Fruit fly (Drosophila melanogaster) whole organism, adult: Measurements from ENCODE around the gene Pcyt2.

Experiments used
- CG11617 ChIP-seq: fragments of 200-800 bp; sonication (Bioruptor generic); optimal IDR thresholded peaks from 2 replicates; lab custom pipeline; 2017; ENCODE audit warnings: mild to moderate bottlenecking, missing biosample characterization, missing genetic modification reagents, missing genetic modification characterization
- CG12768 ChIP-seq: fragments of 200-800 bp; sonication (Bioruptor generic); optimal IDR thresholded peaks from 2 replicates; lab custom pipeline; 2017; ENCODE audit warnings: missing biosample characterization, missing genetic modification characterization, mild to moderate bottlenecking, moderate library complexity, missing genetic modification reagents
- CG14711 ChIP-seq: fragments of 200-800 bp; sonication (Bioruptor generic); optimal IDR thresholded peaks from 2 replicates; lab custom pipeline; 2018; ENCODE audit warnings: missing biosample characterization, mild to moderate bottlenecking, missing genetic modification characterization, moderate library complexity
- CG1620 ChIP-seq: fragments of 200-800 bp; sonication (Bioruptor generic); optimal IDR thresholded peaks from 2 replicates; lab custom pipeline; 2016; ENCODE audit warnings: missing biosample characterization, missing genetic modification characterization
- CG33017 ChIP-seq: fragments of 200-800 bp; sonication (Bioruptor generic); optimal IDR thresholded peaks from 2 replicates; lab custom pipeline; 2018; ENCODE audit warnings: missing biosample characterization, mild to moderate bottlenecking, missing genetic modification characterization, moderate library complexity
- CG5204 ChIP-seq: fragments of 200-800 bp; sonication (Bioruptor generic); optimal IDR thresholded peaks from 2 replicates; lab custom pipeline; 2016; ENCODE audit warnings: missing biosample characterization, missing genetic modification characterization
- CG7045 ChIP-seq: fragments of 200-800 bp; sonication (Bioruptor generic); optimal IDR thresholded peaks from 2 replicates; lab custom pipeline; 2017; ENCODE audit warnings: missing biosample characterization, mild to moderate bottlenecking, missing genetic modification characterization
- CG7101 ChIP-seq: fragments of 200-800 bp; sonication (Bioruptor generic); optimal IDR thresholded peaks from 2 replicates; lab custom pipeline; 2018; ENCODE audit warnings: missing biosample characterization, mild to moderate bottlenecking, missing genetic modification characterization, moderate library complexity
- Clk ChIP-seq: fragments of 200-800 bp; sonication (Bioruptor generic); optimal IDR thresholded peaks from 2 replicates; lab custom pipeline; 2017; ENCODE audit warnings: missing biosample characterization, missing genetic modification characterization
- Crg-1 ChIP-seq: fragments of 200-800 bp; sonication (Bioruptor generic); optimal IDR thresholded peaks from 2 replicates; lab custom pipeline; 2016; ENCODE audit warnings: missing biosample characterization, missing genetic modification characterization
- Hr96 ChIP-seq: fragments of 200-800 bp; sonication (Bioruptor generic); optimal IDR thresholded peaks from 2 replicates; lab custom pipeline; 2016; ENCODE audit warnings: missing biosample characterization, missing genetic modification characterization
- Mnt ChIP-seq: fragments of 200-800 bp; sonication (Bioruptor generic); optimal IDR thresholded peaks from 2 replicates; lab custom pipeline; 2016; ENCODE audit warnings: missing biosample characterization, mild to moderate bottlenecking, missing genetic modification characterization
- bab1 ChIP-seq: fragments of 200-800 bp; sonication (Bioruptor generic); optimal IDR thresholded peaks from 3 replicates; lab custom pipeline; 2019; ENCODE audit warnings: missing biosample characterization, mild to moderate bottlenecking, missing genetic modification characterization, moderate library complexity
- cic ChIP-seq: fragments of 200-800 bp; sonication (Bioruptor generic); optimal IDR thresholded peaks from 2 replicates; lab custom pipeline; 2017; ENCODE audit warnings: missing biosample characterization, mild to moderate bottlenecking, missing genetic modification characterization, moderate library complexity
- cnc ChIP-seq, 2 experiments: fragments of >200 bp; optimal IDR thresholded peaks; 2 replicates each; lab custom pipeline; 2017
- kay ChIP-seq: fragments of 200-800 bp; sonication (Bioruptor generic); peaks from one replicate; lab custom pipeline; 2016; ENCODE audit warnings: missing biosample characterization, missing genetic modification characterization, borderline replicate concordance
- ovo ChIP-seq: fragments of 200-800 bp; sonication (Bioruptor generic); optimal IDR thresholded peaks from 2 replicates; lab custom pipeline; 2016; ENCODE audit warnings: missing biosample characterization, missing genetic modification characterization
- pad ChIP-seq: fragments of 200-800 bp; sonication (Bioruptor generic); optimal IDR thresholded peaks from 3 replicates; lab custom pipeline; 2017; ENCODE audit warnings: missing biosample characterization, missing genetic modification characterization, mild to moderate bottlenecking, moderate library complexity, missing genetic modification reagents
- tj ChIP-seq: fragments of 200-800 bp; sonication (Bioruptor generic); optimal IDR thresholded peaks from 3 replicates; lab custom pipeline; 2017; ENCODE audit warnings: missing biosample characterization, mild to moderate bottlenecking, missing genetic modification characterization, moderate library complexity
- toe ChIP-seq: fragments of 200-800 bp; sonication (Bioruptor generic); optimal IDR thresholded peaks from 2 replicates; lab custom pipeline; 2016; ENCODE audit warnings: missing biosample characterization, missing genetic modification characterization

Pcyt2 gene

dm6 chr3L:1549148-1549547 is 4.1 kb upstream of the Pcyt2 start:
- TF ChIP-seq Hr96 (no peak), kay (GFP tag; lab: Kevin White, UChicago) (no peak), toe (GFP tag; lab: Kevin White, UChicago) (no peak), CG1620 (GFP tag; lab: Kevin White, UChicago) (no peak), CG33017 (no peak), cnc (optimal IDR thresholded peaks at IDR 0.05; lab: Kevin White, UChicago) (no peak), CG5204 (GFP tag; lab: Kevin White, UChicago) (no peak), ovo (GFP tag; lab: Kevin White, UChicago) (no peak), CG12768 (GFP tag; lab: Kevin White, UChicago) (no peak), tj (no peak), cic (GFP tag; lab: Kevin White, UChicago) (no peak), bab1 (GFP tag; lab: Kevin White, UChicago) (no peak), Clk (GFP tag; lab: Kevin White, UChicago) (no peak), Crg-1 (no peak), pad (GFP tag; lab: Kevin White, UChicago) (no peak), CG11617 (GFP tag; lab: Kevin White, UChicago) (no peak), CG7045 (GFP tag; lab: Kevin White, UChicago) (no peak), Mnt (GFP tag; lab: Kevin White, UChicago) (no peak)

- peak; percentile 91 for TF ChIP-seq Mnt (GFP tag; lab: Kevin White, UChicago)
- no peak for TF ChIP-seq tj
- TF ChIP-seq Clk (GFP tag; lab: Kevin White, UChicago), result no peak
- TF ChIP-seq CG12768 (GFP tag; lab: Kevin White, UChicago), result peak; percentile 19
- TF ChIP-seq ovo (GFP tag; lab: Kevin White, UChicago), result no peak
- no peak for TF ChIP-seq pad (GFP tag; lab: Kevin White, UChicago)
- no peak for TF ChIP-seq bab1 (GFP tag; lab: Kevin White, UChicago)
- peak; percentile 28 for TF ChIP-seq CG11617 (GFP tag; lab: Kevin White, UChicago)
- TF ChIP-seq CG7045 (GFP tag; lab: Kevin White, UChicago), result no peak
- no peak for TF ChIP-seq Crg-1
- peak; percentile 61 for TF ChIP-seq cic (GFP tag; lab: Kevin White, UChicago)
- TF ChIP-seq CG7101 (tag; lab: Kevin White, UChicago), result no peak
- no peak for TF ChIP-seq CG14711 (tag; lab: Kevin White, UChicago)
- no peak for TF ChIP-seq kay (GFP tag; lab: Kevin White, UChicago)
These were observed 3.6 kb upstream of the Pcyt2 start for dm6 chr3L:1549634-1550071.

dm6 chr3L:1550914-1551313 is 2.4 kb upstream of the Pcyt2 start:
- no peak for TF ChIP-seq CG7045 (GFP tag; lab: Kevin White, UChicago)
- no peak for TF ChIP-seq Clk (GFP tag; lab: Kevin White, UChicago)
- TF ChIP-seq bab1 (GFP tag; lab: Kevin White, UChicago), result no peak
- no peak for TF ChIP-seq CG33017

- TF ChIP-seq CG11617 (GFP tag; lab: Kevin White, UChicago), result peak; percentile 95
- TF ChIP-seq cnc (optimal IDR thresholded peaks at IDR 0.05; lab: Kevin White, UChicago), result no peak
- TF ChIP-seq kay (GFP tag; lab: Kevin White, UChicago), result no peak
- TF ChIP-seq CG7101 (tag; lab: Kevin White, UChicago), result peak; percentile 93
- peak; percentile 83 for TF ChIP-seq CG14711 (tag; lab: Kevin White, UChicago)
- peak; percentile 86 for TF ChIP-seq ovo (GFP tag; lab: Kevin White, UChicago)
- TF ChIP-seq cic (GFP tag; lab: Kevin White, UChicago), result peak; percentile 66
- TF ChIP-seq toe (GFP tag; lab: Kevin White, UChicago), result peak; percentile 94
- TF ChIP-seq Crg-1, result peak; percentile 93
- no peak for TF ChIP-seq CG5204 (GFP tag; lab: Kevin White, UChicago)
- peak; percentile 83 for TF ChIP-seq Hr96
- TF ChIP-seq Mnt (GFP tag; lab: Kevin White, UChicago), result peak; percentile 92
- peak; percentile 84 for TF ChIP-seq tj
- peak; percentile 95 for TF ChIP-seq CG12768 (GFP tag; lab: Kevin White, UChicago)
- TF ChIP-seq CG33017, result peak; percentile 86
- TF ChIP-seq CG1620 (GFP tag; lab: Kevin White, UChicago), result peak; percentile 90
- peak; percentile 89 for TF ChIP-seq CG7045 (GFP tag; lab: Kevin White, UChicago)
- peak; percentile 91 for TF ChIP-seq bab1 (GFP tag; lab: Kevin White, UChicago)
- peak; percentile 83 for TF ChIP-seq pad (GFP tag; lab: Kevin White, UChicago)
- TF ChIP-seq Clk (GFP tag; lab: Kevin White, UChicago), result peak; percentile 93
These were observed 5.0 kb downstream of the Pcyt2 start, which contains the start of the genes Pex10 and CG12099 for dm6 chr3L:1558178-1558788. Gene Pex10, plus strand, starts transcription at chr3L:1558228. Gene CG12099, minus strand, starts transcription at chr3L:1558484.

- TF ChIP-seq toe (GFP tag; lab: Kevin White, UChicago) (no peak), CG33017 (no peak), CG7045 (GFP tag; lab: Kevin White, UChicago) (no peak), Mnt (GFP tag; lab: Kevin White, UChicago) (no peak), Clk (GFP tag; lab: Kevin White, UChicago) (no peak), CG14711 (tag; lab: Kevin White, UChicago) (no peak), cic (GFP tag; lab: Kevin White, UChicago) (no peak), pad (GFP tag; lab: Kevin White, UChicago) (no peak), cnc (optimal IDR thresholded peaks at IDR 0.05; lab: Kevin White, UChicago) (no peak), CG12768 (GFP tag; lab: Kevin White, UChicago) (no peak), CG5204 (GFP tag; lab: Kevin White, UChicago) (no peak), ovo (GFP tag; lab: Kevin White, UChicago) (no peak), tj (no peak), Crg-1 (no peak), CG7101 (tag; lab: Kevin White, UChicago) (no peak), CG11617 (GFP tag; lab: Kevin White, UChicago) (no peak), CG1620 (GFP tag; lab: Kevin White, UChicago) (no peak), Hr96 (no peak), bab1 (GFP tag; lab: Kevin White, UChicago) (no peak)
These were observed 11.8 kb downstream of the Pcyt2 start, which contains the start of gene CG12003 for dm6 chr3L:1565092-1565491. Gene CG12003, plus strand, starts transcription at chr3L:1565392.
